Worm (Caenorhabditis elegans): ENCODE data around the gene sir-2.2.

DNA sequence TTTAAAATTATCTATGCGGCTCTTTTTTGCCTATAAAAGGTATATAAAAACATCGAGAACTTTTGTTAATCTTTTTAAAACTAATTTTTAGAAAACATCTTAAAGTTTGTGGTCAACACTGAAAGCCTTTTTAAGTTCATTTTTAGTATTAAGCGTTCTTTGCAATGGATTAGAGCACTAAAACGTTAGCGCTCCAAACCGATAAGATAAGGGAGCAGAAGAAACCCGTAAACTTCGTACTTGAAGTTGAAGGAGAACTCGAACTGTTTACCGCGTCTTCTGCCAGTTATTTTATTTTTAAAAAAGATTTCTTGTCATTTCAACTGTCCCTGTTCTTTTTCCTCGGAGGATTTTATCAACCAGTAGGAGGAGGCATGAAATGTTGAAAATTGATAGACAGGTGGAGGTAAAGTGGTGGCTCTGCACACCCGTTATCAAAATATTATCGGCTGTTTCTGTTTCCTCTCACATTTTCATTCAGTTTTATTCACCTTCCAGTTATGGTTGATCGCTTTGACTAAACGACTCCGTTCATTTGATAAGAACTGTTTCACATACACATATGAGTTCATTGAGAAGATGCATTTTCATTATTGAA lies 11.3 kb downstream of the sir-2.2 start:
- no peak for TF ChIP-seq egl-27 (tag; optimal IDR thresholded peaks at IDR 0.05)
- TF ChIP-seq unc-62 (GFP tag; optimal IDR thresholded peaks at IDR 0.05) = no peak
- no peak for TF ChIP-seq aly-2 (tag; optimal IDR thresholded peaks at IDR 0.05)
- TF ChIP-seq zag-1 (tag; optimal IDR thresholded peaks at IDR 0.05) = no peak
- TF ChIP-seq R02D3.7 (tag; optimal IDR thresholded peaks at IDR 0.05) = no peak
- TF ChIP-seq nhr-12 (tag; optimal IDR thresholded peaks at IDR 0.05) = no peak
- no peak for TF ChIP-seq unc-39 (tag; optimal IDR thresholded peaks at IDR 0.05)
- TF ChIP-seq mdl-1 (tag; optimal IDR thresholded peaks at IDR 0.05) = no peak
- TF ChIP-seq elt-2 (tag; optimal IDR thresholded peaks at IDR 0.05) = peak; percentile 75
- no peak for TF ChIP-seq ama-1 (optimal IDR thresholded peaks at IDR 0.05)
- TF ChIP-seq lsy-12 (tag; optimal IDR thresholded peaks at IDR 0.05) = no peak
- TF ChIP-seq jun-1 (tag; optimal IDR thresholded peaks at IDR 0.05) = no peak
